Worm (Caenorhabditis elegans): ENCODE results near the gene C16C8.17.
"Not testable (repeated sequence)": the region's sequence is repeated elsewhere in the genome, so short reads cannot be mapped to it uniquely, and the experiment has no call there.

C16C8.17 gene

ce11 chrII:3446647-3447046 lies 6.0 kb downstream of the C16C8.17 start, which contains the start of the genes C16C8.20 and gldi-6:
C16C8.20 (plus strand) TSS chrII:3446947.
gldi-6 (plus strand) TSS chrII:3446947.
- TF ChIP-seq nhr-12 (tag; optimal IDR thresholded peaks at IDR 0.05): no peak
- TF ChIP-seq drap-1 (GFP tag; optimal IDR thresholded peaks at IDR 0.05): no peak
- no peak for TF ChIP-seq blmp-1 (tag; optimal IDR thresholded peaks at IDR 0.05)
- no peak for TF ChIP-seq zip-8 (tag; optimal IDR thresholded peaks at IDR 0.05)
- TF ChIP-seq nhr-2 (tag; optimal IDR thresholded peaks at IDR 0.05): no peak
- no peak for TF ChIP-seq unc-120 (tag; optimal IDR thresholded peaks at IDR 0.05; ENCODE audit: poor library complexity, severe bottlenecking)
- TF ChIP-seq lin-13 (tag; optimal IDR thresholded peaks at IDR 0.05): no peak
- TF ChIP-seq sem-2 (GFP tag; optimal IDR thresholded peaks at IDR 0.05): no peak
- TF ChIP-seq ces-1 (GFP tag; optimal IDR thresholded peaks at IDR 0.05): no peak
- no peak for TF ChIP-seq elt-1 (tag; optimal IDR thresholded peaks at IDR 0.05; ENCODE audit: borderline replicate concordance, insufficient read depth)

ce11 chrII:3447906-3448305 lies 7.3 kb downstream of the C16C8.17 start, which contains the start of gene C16C8.21:
C16C8.21 (plus strand) TSS chrII:3448206.
- no peak for TF ChIP-seq snpc-4 (tag; optimal IDR thresholded peaks at IDR 0.05)

ce11 chrII:3448776-3449280 lies 8.2 kb downstream of the C16C8.17 start, which contains the start of gene C16C8.25:
C16C8.25 (plus strand) TSS chrII:3449230.
- TF ChIP-seq elt-3 (tag; optimal IDR thresholded peaks at IDR 0.05): no peak

ce11 chrII:3449514-3449913 lies 8.9 kb downstream of the C16C8.17 start, which contains the start of gene C16C8.14:
C16C8.14 (plus strand) TSS chrII:3449814.
- TF ChIP-seq sem-2 (GFP tag; optimal IDR thresholded peaks at IDR 0.05); ceh-39 (tag; optimal IDR thresholded peaks at IDR 0.05); elt-3 (tag; optimal IDR thresholded peaks at IDR 0.05): not testable (repeated sequence)

- TF ChIP-seq pha-4 (tag; optimal IDR thresholded peaks at IDR 0.05): no peak
- TF ChIP-seq ham-2 (GFP tag; optimal IDR thresholded peaks at IDR 0.05): no peak
- TF ChIP-seq lin-32 (GFP tag; optimal IDR thresholded peaks at IDR 0.05): no peak
- TF ChIP-seq elt-3 (tag; optimal IDR thresholded peaks at IDR 0.05): no peak
- no peak for TF ChIP-seq snpc-4 (tag; optimal IDR thresholded peaks at IDR 0.05)
- TF ChIP-seq lsy-2 (tag; optimal IDR thresholded peaks at IDR 0.05): no peak
- no peak for TF ChIP-seq tbx-8 (GFP tag; optimal IDR thresholded peaks at IDR 0.05)
- TF ChIP-seq ceh-43 (GFP tag; optimal IDR thresholded peaks at IDR 0.05): no peak
- no peak for TF ChIP-seq elt-1 (tag; optimal IDR thresholded peaks at IDR 0.05; ENCODE audit: borderline replicate concordance, insufficient read depth)
- TF ChIP-seq zip-8 (tag; optimal IDR thresholded peaks at IDR 0.05): no peak
- TF ChIP-seq unc-120 (tag; optimal IDR thresholded peaks at IDR 0.05; ENCODE audit: poor library complexity, severe bottlenecking): no peak
- TF ChIP-seq nhr-28 (tag; optimal IDR thresholded peaks at IDR 0.05): no peak
- TF ChIP-seq bed-3 (GFP tag; optimal IDR thresholded peaks at IDR 0.05): no peak
- no peak for TF ChIP-seq unc-62 (GFP tag; optimal IDR thresholded peaks at IDR 0.05)
- TF ChIP-seq ceh-83 (GFP tag; optimal IDR thresholded peaks at IDR 0.05): no peak
- TF ChIP-seq lin-13 (tag; optimal IDR thresholded peaks at IDR 0.05): no peak
Observed at ce11 chrII:3452421-3452820, 11.8 kb downstream of the C16C8.17 start, which contains the start of gene C16C8.12. C16C8.12 (plus strand) TSS chrII:3452721.

ce11 chrII:3453521-3453920 lies 12.9 kb downstream of the C16C8.17 start, which contains the start of gene C16C8.11:
C16C8.11 (plus strand) TSS chrII:3453708.
- TF ChIP-seq mab-5 (tag; optimal IDR thresholded peaks at IDR 0.05) (no peak), snpc-4 (tag; optimal IDR thresholded peaks at IDR 0.05) (no peak), hlh-1 (tag; optimal IDR thresholded peaks at IDR 0.05) (no peak), drap-1 (GFP tag; optimal IDR thresholded peaks at IDR 0.05) (no peak), mep-1 (tag; optimal IDR thresholded peaks at IDR 0.05) (no peak), sptf-1 (tag; optimal IDR thresholded peaks at IDR 0.05) (no peak), bed-3 (GFP tag; optimal IDR thresholded peaks at IDR 0.05) (no peak), nhr-237 (tag; optimal IDR thresholded peaks at IDR 0.05) (no peak), unc-39 (tag; optimal IDR thresholded peaks at IDR 0.05) (no peak), elt-1 (tag; optimal IDR thresholded peaks at IDR 0.05; ENCODE audit: borderline replicate concordance, insufficient read depth) (no peak), lin-13 (tag; optimal IDR thresholded peaks at IDR 0.05) (no peak), tbx-8 (GFP tag; optimal IDR thresholded peaks at IDR 0.05) (no peak), ceh-83 (GFP tag; optimal IDR thresholded peaks at IDR 0.05) (no peak), M03D4.4 (tag; optimal IDR thresholded peaks at IDR 0.05) (no peak), zip-8 (tag; optimal IDR thresholded peaks at IDR 0.05) (no peak), unc-120 (tag; optimal IDR thresholded peaks at IDR 0.05; ENCODE audit: poor library complexity, severe bottlenecking) (no peak), cnd-1 (tag; optimal IDR thresholded peaks at IDR 0.05) (no peak), unc-62 (GFP tag; optimal IDR thresholded peaks at IDR 0.05) (no peak), flh-1 (GFP tag; optimal IDR thresholded peaks at IDR 0.05) (no peak)
